Worm (Caenorhabditis elegans) whole organism, early embryonic: Measurements from ENCODE around the gene nlp-48.

Experiments used
- F13C5.2 ChIP-seq: sonication (generic microtip); optimal IDR thresholded peaks from 2 replicates; lab custom pipeline; 2017; ENCODE audit warnings: mild to moderate bottlenecking, missing genetic modification characterization, inconsistent platforms, missing compliant biosample characterization
- aly-1 ChIP-seq: sonication (generic microtip); optimal IDR thresholded peaks from 2 replicates; lab custom pipeline; 2016; ENCODE audit warnings: missing genetic modification characterization, missing compliant biosample characterization
- ama-1 ChIP-seq: fragments of 150-350 bp; optimal IDR thresholded peaks from 2 replicates; lab custom pipeline; 2014
- ceh-13 ChIP-seq: fragments of 200-800 bp; sonication (Bioruptor generic); optimal IDR thresholded peaks from 2 replicates; lab custom pipeline; 2018; ENCODE audit warnings: mild to moderate bottlenecking, missing genetic modification characterization, missing compliant biosample characterization
- ceh-36 ChIP-seq: sonication (generic microtip); optimal IDR thresholded peaks from 2 replicates; lab custom pipeline; 2016; ENCODE audit warnings: missing genetic modification characterization, inconsistent platforms, missing compliant biosample characterization
- ets-7 ChIP-seq: sonication (generic microtip); optimal IDR thresholded peaks from 2 replicates; lab custom pipeline; 2016; ENCODE audit warnings: missing genotype, missing genetic modification characterization, missing compliant biosample characterization
- flt-1 ChIP-seq: fragments of 200-800 bp; sonication (Bioruptor generic); IDR thresholded peaks from 2 replicates; pipeline ENCODE4 v1.3.6; 2022; ENCODE audit warnings: missing genetic modification characterization, missing compliant biosample characterization
- hmbx-1 ChIP-seq: sonication (generic microtip); optimal IDR thresholded peaks from 2 replicates; lab custom pipeline; 2016; ENCODE audit warnings: mild to moderate bottlenecking, missing genetic modification characterization, missing compliant biosample characterization
- hmg-4 ChIP-seq: fragments of 200-800 bp; sonication (Bioruptor generic); optimal IDR thresholded peaks from 2 replicates; lab custom pipeline; 2018; ENCODE audit warnings: mild to moderate bottlenecking, missing genetic modification characterization, missing compliant biosample characterization
- hnd-1 ChIP-seq: sonication (generic microtip); optimal IDR thresholded peaks from 2 replicates; lab custom pipeline; 2016; ENCODE audit warnings: missing genetic modification characterization, missing compliant biosample characterization
- pes-1 ChIP-seq: fragments of 200-800 bp; sonication (Bioruptor generic); IDR thresholded peaks from 2 replicates; pipeline ENCODE4 v1.3.6; 2022; ENCODE audit warnings: missing genetic modification reagents, missing genetic modification characterization, missing compliant biosample characterization
- scrt-1 ChIP-seq: fragments of 200-800 bp; sonication (Bioruptor generic); IDR thresholded peaks from 2 replicates; pipeline ENCODE4 v1.3.6; 2022; ENCODE audit warnings: missing genetic modification characterization, missing compliant biosample characterization
- sea-1 ChIP-seq: fragments of 200-800 bp; sonication (Bioruptor generic); conservative IDR thresholded peaks from 2 replicates; pipeline ENCODE4 v1.3.6; 2022; ENCODE audit warnings: missing genetic modification characterization, missing compliant biosample characterization
- tbx-11 ChIP-seq: fragments of 200-800 bp; sonication (Bioruptor generic); IDR thresholded peaks from 2 replicates; pipeline ENCODE4 v1.3.6; 2022; ENCODE audit warnings: missing genetic modification characterization, missing compliant biosample characterization
- tbx-37 ChIP-seq: fragments of 200-800 bp; sonication (Bioruptor generic); conservative IDR thresholded peaks from 2 replicates; pipeline ENCODE4 v1.3.6; 2022; ENCODE audit warnings: missing genetic modification reagents, missing genetic modification characterization, missing compliant biosample characterization
- tra-4 ChIP-seq: sonication (generic microtip); optimal IDR thresholded peaks from 2 replicates; lab custom pipeline; 2017; ENCODE audit warnings: missing genetic modification characterization, missing compliant biosample characterization

Gene nlp-48

DNA sequence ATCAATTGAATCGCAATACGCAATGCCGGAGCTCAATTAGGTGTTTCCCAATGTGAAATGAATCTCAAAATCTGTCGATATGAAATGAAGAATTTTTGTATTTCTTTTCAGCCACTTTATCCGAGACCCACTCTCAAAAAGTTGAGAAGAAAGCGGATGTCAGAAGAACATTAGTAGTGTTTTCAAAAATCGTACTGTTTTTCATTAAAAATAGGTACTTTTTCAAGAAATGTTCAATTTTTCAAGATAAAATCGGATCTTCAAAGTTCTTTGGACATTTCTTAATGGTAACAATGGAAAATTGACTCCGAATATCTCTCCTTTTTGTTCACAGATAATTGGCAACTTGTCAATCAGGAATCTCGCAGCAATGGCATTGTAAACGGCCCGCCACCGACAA, 39.7 kb downstream of the nlp-48 start, which contains the start of gene flp-25:
Gene flp-25 (plus strand): TSS at position 301 of the 400 bp plus-strand sequence.
- TF ChIP-seq ceh-13 (GFP tag; lab: Kevin White, UChicago): no peak
- no peak for TF ChIP-seq scrt-1 (GFP tag; lab: Robert Waterston, UW)
- TF ChIP-seq flt-1 (GFP tag; lab: Robert Waterston, UW): no peak
- TF ChIP-seq tra-4 (tag; lab: Kevin White, UChicago): no peak
- TF ChIP-seq hnd-1 (tag; lab: Kevin White, UChicago): no peak
- TF ChIP-seq tbx-11 (GFP tag; lab: Robert Waterston, UW): no peak
- no peak for TF ChIP-seq pes-1
- TF ChIP-seq sea-1 (GFP tag; lab: Robert Waterston, UW): no peak

DNA sequence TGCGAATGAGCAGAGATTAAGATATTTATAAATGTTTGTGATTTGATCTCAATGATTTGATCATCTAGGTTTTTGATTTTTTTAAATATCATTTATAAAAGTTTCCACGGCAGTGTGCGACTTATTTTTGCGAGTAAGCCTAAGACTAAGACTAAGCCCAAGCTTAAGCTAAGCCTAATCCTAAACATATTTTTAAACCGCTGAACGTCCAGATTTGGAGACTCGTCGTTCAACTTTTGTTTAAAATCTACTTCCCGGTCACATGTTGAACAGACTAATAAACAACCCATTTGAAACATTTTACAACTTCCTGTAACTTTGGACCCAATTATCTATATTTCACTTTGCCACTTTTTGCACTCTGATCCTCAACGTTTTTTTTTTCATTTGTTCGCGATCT, 41.9 kb downstream of the nlp-48 start, which contains the start of gene K04H4.5:
Gene K04H4.5 (plus strand): TSS at position 301 of the 400 bp plus-strand sequence.
- TF ChIP-seq ceh-13 (GFP tag; lab: Kevin White, UChicago) (no peak), pes-1 (no peak), scrt-1 (GFP tag; lab: Robert Waterston, UW) (no peak), aly-1 (tag; lab: Kevin White, UChicago) (no peak), ama-1 (lab: Kevin White, UChicago) (no peak), ceh-36 (no peak), ets-7 (tag; lab: Kevin White, UChicago) (no peak), flt-1 (GFP tag; lab: Robert Waterston, UW) (no peak), hmbx-1 (tag; lab: Kevin White, UChicago) (no peak), tbx-37 (no peak), hmg-4 (no peak)

DNA sequence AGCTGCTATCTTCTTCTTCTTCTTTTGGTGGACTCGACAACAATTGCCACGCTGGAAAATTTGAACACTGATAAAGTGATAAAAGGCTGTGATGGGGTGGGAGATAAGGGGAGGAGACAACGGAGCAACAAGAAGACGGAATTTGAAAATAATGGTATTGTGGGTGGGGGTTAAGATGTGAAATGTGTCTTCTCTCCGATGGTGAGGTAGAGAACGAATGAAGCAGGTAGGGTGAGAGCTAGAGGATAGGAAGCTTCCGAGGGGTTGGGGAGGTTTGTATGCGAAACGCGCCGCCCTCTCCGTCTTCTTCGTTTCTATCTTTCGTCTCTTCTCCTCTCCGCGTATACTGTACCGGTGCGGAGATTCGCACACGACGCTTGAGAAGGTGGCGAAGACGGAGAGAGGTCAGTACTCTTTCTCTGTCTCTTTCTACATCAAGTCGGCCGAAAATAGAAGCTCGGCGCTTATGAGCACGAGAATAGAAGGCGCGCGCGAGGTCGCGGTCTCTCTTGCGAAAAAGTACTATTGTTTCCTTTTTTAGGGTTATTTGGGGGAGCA, 45.4 kb downstream of the nlp-48 start, which contains the start of gene chtb-1:
Gene chtb-1 (minus strand): TSS at position 51 of the 558 bp plus-strand sequence.
- no peak for TF ChIP-seq hmbx-1 (tag; lab: Kevin White, UChicago)
- no peak for TF ChIP-seq tbx-11 (GFP tag; lab: Robert Waterston, UW)
- TF ChIP-seq ceh-36: no peak
- no peak for TF ChIP-seq ceh-13 (GFP tag; lab: Kevin White, UChicago)
- TF ChIP-seq pes-1: no peak
- no peak for TF ChIP-seq aly-1 (tag; lab: Kevin White, UChicago)
- TF ChIP-seq tra-4 (tag; lab: Kevin White, UChicago): no peak

DNA sequence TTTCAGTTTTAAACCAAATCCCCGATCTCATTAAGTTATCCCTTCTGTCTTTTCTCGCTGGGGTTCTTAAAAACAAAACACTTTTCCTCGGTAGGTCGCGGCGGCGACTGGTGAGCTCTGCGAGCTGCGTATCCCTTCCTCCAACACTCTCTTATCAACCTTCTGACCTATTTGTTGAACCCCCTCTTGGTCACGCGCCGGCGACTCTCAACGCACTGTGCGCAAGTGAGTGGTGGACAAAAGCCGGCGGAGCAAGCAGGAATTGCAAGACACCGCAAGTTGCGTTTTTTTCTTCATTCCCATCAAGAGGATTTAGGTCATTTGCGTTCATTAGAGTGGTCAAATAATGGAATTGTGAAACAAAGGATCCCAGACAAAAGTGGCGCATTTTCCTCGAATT, 47.1 kb downstream of the nlp-48 start:
- TF ChIP-seq flt-1 (GFP tag; lab: Robert Waterston, UW): no peak
- TF ChIP-seq pes-1: no peak
- no peak for TF ChIP-seq ceh-36
- TF ChIP-seq F13C5.2: no peak
- TF ChIP-seq aly-1 (tag; lab: Kevin White, UChicago): no peak
- TF ChIP-seq ceh-13 (GFP tag; lab: Kevin White, UChicago): no peak
- TF ChIP-seq sea-1 (GFP tag; lab: Robert Waterston, UW): no peak
- no peak for TF ChIP-seq hnd-1 (tag; lab: Kevin White, UChicago)
- TF ChIP-seq ets-7 (tag; lab: Kevin White, UChicago): no peak
- no peak for TF ChIP-seq tbx-11 (GFP tag; lab: Robert Waterston, UW)
